Worm (Caenorhabditis elegans): ENCODE data around the gene F54D5.17.
"Not testable (repeated sequence)": the region's sequence is repeated elsewhere in the genome, so short reads cannot be mapped to it uniquely, and the experiment has no call there.

- TF ChIP-seq hnd-1 (tag; optimal IDR thresholded peaks at IDR 0.05); tra-4 (tag; optimal IDR thresholded peaks at IDR 0.05); F13C5.2 (tag; optimal IDR thresholded peaks at IDR 0.05); ets-7 (tag; optimal IDR thresholded peaks at IDR 0.05); ama-1 (optimal IDR thresholded peaks at IDR 0.05); hmg-4 (GFP tag; optimal IDR thresholded peaks at IDR 0.05); scrt-1 (GFP tag; IDR thresholded peaks at IDR 0.05); pes-1 (GFP tag; IDR thresholded peaks at IDR 0.05); B0310.2 (tag; optimal IDR thresholded peaks at IDR 0.05); ceh-13 (GFP tag; optimal IDR thresholded peaks at IDR 0.05); sea-1 (GFP tag; conservative IDR thresholded peaks at IDR 0.05); flt-1 (GFP tag; IDR thresholded peaks at IDR 0.05): not testable (repeated sequence)
Observed at ce11 chrII:11551981-11552380, 4.5 kb upstream of the F54D5.17 start, which contains the start of gene dhgd-1.
